Worm (Caenorhabditis elegans): ENCODE results near the gene oig-1.
A peak's percentile ranks its signal among the peaks of the same experiment; 100 is the strongest.

oig-1 gene

DNA sequence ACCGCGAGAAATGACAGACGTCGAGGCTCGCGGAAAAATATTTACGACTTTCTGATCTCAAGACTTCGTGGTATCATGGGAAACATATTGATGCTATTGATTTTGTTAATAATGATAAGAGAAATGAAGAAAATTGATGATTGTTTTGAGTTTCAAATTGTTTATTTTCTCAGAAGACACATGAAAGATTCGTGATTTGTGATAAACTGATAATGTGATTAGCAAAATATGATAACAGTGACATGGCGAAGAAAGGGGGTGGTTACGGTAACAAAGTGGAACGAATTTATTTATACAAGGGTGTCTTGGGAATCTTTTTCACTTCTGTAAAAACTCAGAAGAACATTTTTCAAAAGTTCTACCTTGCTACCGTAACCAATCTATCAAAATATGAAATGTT, 16.2 kb downstream of the oig-1 start:
- TF ChIP-seq elt-2 (tag; optimal IDR thresholded peaks at IDR 0.05) (peak; percentile 63), T23F11.4 (GFP tag; optimal IDR thresholded peaks at IDR 0.05) (no peak)

DNA sequence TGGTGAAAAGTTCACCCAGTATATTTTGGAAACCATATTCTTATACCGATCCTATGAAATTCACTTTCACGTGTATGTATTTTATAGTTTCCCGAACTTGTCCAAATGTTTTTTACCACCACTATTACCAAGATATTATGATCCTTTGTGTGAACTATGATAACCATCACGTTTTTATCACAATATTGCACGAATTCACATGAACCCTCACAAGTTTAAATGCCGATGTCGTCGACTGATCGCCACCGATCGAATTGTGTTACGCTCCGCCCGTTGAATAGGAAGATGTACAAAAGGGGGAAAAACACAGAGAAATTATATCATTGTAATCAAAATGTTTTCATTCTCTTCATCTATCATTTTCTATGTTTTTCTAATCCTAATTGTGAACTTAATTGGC, 17.1 kb downstream of the oig-1 start:
- no peak for TF ChIP-seq hlh-8 (tag; optimal IDR thresholded peaks at IDR 0.05)

- TF ChIP-seq sox-4 (tag; optimal IDR thresholded peaks at IDR 0.05) (no peak), F13H6.1 (tag; optimal IDR thresholded peaks at IDR 0.05) (no peak), dmd-4 (tag; optimal IDR thresholded peaks at IDR 0.05; ENCODE audit: borderline replicate concordance) (no peak), sdc-2 (tag; optimal IDR thresholded peaks at IDR 0.05) (no peak), syd-9 (tag; optimal IDR thresholded peaks at IDR 0.05) (no peak), pax-1 (tag; optimal IDR thresholded peaks at IDR 0.05) (no peak), hlh-13 (GFP tag; optimal IDR thresholded peaks at IDR 0.05) (no peak), mec-3 (tag; optimal IDR thresholded peaks at IDR 0.05; ENCODE audit: borderline replicate concordance) (no peak), ceh-48 (tag; optimal IDR thresholded peaks at IDR 0.05) (no peak), ceh-6 (GFP tag; optimal IDR thresholded peaks at IDR 0.05) (no peak), C38D4.7 (GFP tag; optimal IDR thresholded peaks at IDR 0.05) (no peak), fkh-6 (tag; optimal IDR thresholded peaks at IDR 0.05) (no peak), ztf-16 (tag; optimal IDR thresholded peaks at IDR 0.05) (no peak), lin-11 (tag; optimal IDR thresholded peaks at IDR 0.05) (no peak), pat-9 (tag; optimal IDR thresholded peaks at IDR 0.05) (no peak), ceh-2 (tag; optimal IDR thresholded peaks at IDR 0.05) (no peak), eyg-1 (tag; optimal IDR thresholded peaks at IDR 0.05) (no peak)
Measured at ce11 chrIII:6507832-6508231, 17.6 kb downstream of the oig-1 start, which contains the start of gene F23F12.12. F23F12.12 (plus strand) TSS chrIII:6508132.

ce11 chrIII:6500032-6500564, 25.4 kb downstream of the oig-1 start, which contains the start of gene F23F12.3:
F23F12.3 (plus strand) TSS chrIII:6500514.
- TF ChIP-seq nfya-1 (tag; optimal IDR thresholded peaks at IDR 0.05) (peak; percentile 43), sox-4 (tag; optimal IDR thresholded peaks at IDR 0.05) (no peak)

DNA sequence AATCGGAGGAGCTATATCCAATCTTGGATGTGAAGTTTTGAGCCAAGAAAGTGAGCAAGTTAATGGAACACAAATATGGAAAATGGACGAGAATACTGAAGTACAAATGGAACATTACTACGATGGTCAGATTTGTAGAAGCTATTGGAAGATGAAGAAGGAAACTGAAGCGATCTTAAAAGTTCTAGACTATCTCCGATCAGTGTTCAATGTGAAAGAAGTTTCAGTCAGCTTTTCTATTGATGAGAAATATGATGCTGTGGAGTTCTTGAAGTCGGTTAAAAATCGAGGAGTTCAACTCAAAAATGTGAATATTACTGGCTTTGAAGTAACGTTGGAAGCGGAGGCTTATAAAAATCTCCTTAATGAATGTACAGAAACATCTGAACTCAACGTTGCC, 26.4 kb downstream of the oig-1 start:
- TF ChIP-seq fkh-6 (tag; optimal IDR thresholded peaks at IDR 0.05) (no peak), ceh-31 (tag; optimal IDR thresholded peaks at IDR 0.05) (no peak), nfya-1 (tag; optimal IDR thresholded peaks at IDR 0.05) (no peak), madf-2 (tag; optimal IDR thresholded peaks at IDR 0.05) (no peak), npax-4 (tag; optimal IDR thresholded peaks at IDR 0.05) (no peak), eyg-1 (tag; optimal IDR thresholded peaks at IDR 0.05) (no peak), pha-4 (tag; optimal IDR thresholded peaks at IDR 0.05) (no peak), ceh-19 (GFP tag; optimal IDR thresholded peaks at IDR 0.05) (no peak)

ce11 chrIII:6498176-6498575, 27.3 kb downstream of the oig-1 start, which contains the start of gene sdz-15:
sdz-15 (plus strand) TSS chrIII:6498476.
- TF ChIP-seq elt-2 (tag; optimal IDR thresholded peaks at IDR 0.05): no peak
- TF ChIP-seq pros-1 (tag; optimal IDR thresholded peaks at IDR 0.05): no peak

DNA sequence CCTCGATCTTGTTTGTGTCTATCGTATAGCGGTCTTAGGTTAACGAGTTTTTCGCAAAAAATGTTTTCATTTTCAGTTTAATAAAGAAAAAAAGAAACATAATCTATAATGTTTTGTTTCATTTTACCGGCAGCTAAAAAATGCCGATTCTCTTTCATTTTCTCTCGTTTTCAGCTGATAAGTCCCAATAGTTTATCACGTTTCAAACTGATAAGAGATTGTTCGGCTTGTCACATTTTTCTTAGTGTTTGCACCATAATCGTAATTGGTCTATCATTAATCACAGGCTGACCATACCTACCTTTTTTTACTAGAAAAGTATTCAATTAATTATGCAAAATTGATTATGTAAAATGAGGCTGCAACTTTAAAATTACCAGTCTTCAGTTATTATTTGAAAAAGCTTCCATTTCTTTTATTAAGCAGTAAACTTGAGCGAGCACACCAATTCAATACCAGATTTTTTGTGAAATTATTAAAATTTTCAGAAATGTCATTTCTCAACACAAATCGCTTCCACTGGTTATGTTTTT, 30.2 kb downstream of the oig-1 start, which contains the start of gene F23F12.13:
Gene F23F12.13, plus strand, starts transcription at position 483 of the 533 bp plus-strand sequence.
- TF ChIP-seq elt-2 (tag; optimal IDR thresholded peaks at IDR 0.05): peak; percentile 69
- TF ChIP-seq ztf-16 (tag; optimal IDR thresholded peaks at IDR 0.05): no peak

ce11 chrIII:6492807-6493206, 32.6 kb downstream of the oig-1 start, which contains the start of gene srb-11:
srb-11 (minus strand) TSS chrIII:6492907.
- TF ChIP-seq pha-4 (tag; optimal IDR thresholded peaks at IDR 0.05) (no peak), lim-6 (tag; optimal IDR thresholded peaks at IDR 0.05) (no peak), fkh-6 (tag; optimal IDR thresholded peaks at IDR 0.05) (no peak), lin-11 (tag; optimal IDR thresholded peaks at IDR 0.05) (no peak), dve-1 (tag; optimal IDR thresholded peaks at IDR 0.05) (no peak), hlh-15 (tag; optimal IDR thresholded peaks at IDR 0.05) (no peak), ceh-18 (tag; optimal IDR thresholded peaks at IDR 0.05) (no peak), ttx-3 (tag; optimal IDR thresholded peaks at IDR 0.05) (no peak), tbx-2 (tag; optimal IDR thresholded peaks at IDR 0.05) (no peak), unc-42 (tag; optimal IDR thresholded peaks at IDR 0.05) (no peak), ceh-6 (GFP tag; optimal IDR thresholded peaks at IDR 0.05) (no peak), hlh-6 (tag; optimal IDR thresholded peaks at IDR 0.05) (no peak)
